Worm (Caenorhabditis elegans) whole organism, mixed stage, embryonic: ENCODE data around the gene tebp-1.

Experiments used
- blmp-1 ChIP-seq: fragments of 150-350 bp; optimal IDR thresholded peaks from 2 replicates; lab custom pipeline; 2014; ENCODE audit warnings: missing biosample characterization, missing genetic modification characterization
- ceh-43 ChIP-seq: fragments of 200-800 bp; sonication (Bioruptor generic); optimal IDR thresholded peaks from 2 replicates; lab custom pipeline; 2018; ENCODE audit warnings: mild to moderate bottlenecking, missing genetic modification characterization, moderate library complexity, missing compliant biosample characterization
- ceh-83 ChIP-seq: fragments of 200-800 bp; sonication (Bioruptor generic); optimal IDR thresholded peaks from 2 replicates; lab custom pipeline; 2018; ENCODE audit warnings: mild to moderate bottlenecking, missing genetic modification characterization, missing compliant biosample characterization
- elt-1 ChIP-seq: sonication (generic microtip); optimal IDR thresholded peaks from 2 replicates; lab custom pipeline; 2017; ENCODE audit warnings: missing genetic modification characterization, mild to moderate bottlenecking, missing compliant biosample characterization, antibody characterized with exemption, moderate library complexity, borderline replicate concordance; ENCODE audit not compliant: insufficient read depth
- elt-3 ChIP-seq: fragments of 150-350 bp; optimal IDR thresholded peaks from 2 replicates; lab custom pipeline; 2014; ENCODE audit warnings: missing biosample characterization, missing genetic modification characterization
- lin-13 ChIP-seq: fragments of 150-350 bp; optimal IDR thresholded peaks from 2 replicates; lab custom pipeline; 2014; ENCODE audit warnings: missing biosample characterization, missing genetic modification characterization
- mep-1 ChIP-seq: fragments of 150-350 bp; optimal IDR thresholded peaks from 2 replicates; lab custom pipeline; 2017; ENCODE audit warnings: missing biosample characterization, missing genetic modification reagents, missing genetic modification characterization, inconsistent platforms
- nhr-12 ChIP-seq: fragments of 150-350 bp; optimal IDR thresholded peaks from 2 replicates; lab custom pipeline; 2014; ENCODE audit warnings: missing biosample characterization, missing genetic modification characterization
- nhr-2 ChIP-seq: fragments of 150-350 bp; optimal IDR thresholded peaks from 2 replicates; lab custom pipeline; 2014; ENCODE audit warnings: missing biosample characterization, missing genetic modification characterization
- nhr-237 ChIP-seq: fragments of 150-350 bp; optimal IDR thresholded peaks from 2 replicates; lab custom pipeline; 2014; ENCODE audit warnings: missing biosample characterization, missing genetic modification characterization
- pha-4 ChIP-seq: fragments of 150-350 bp; optimal IDR thresholded peaks from 2 replicates; lab custom pipeline; 2018; ENCODE audit warnings: missing biosample characterization, missing genetic modification reagents, missing genetic modification characterization
- snpc-4 ChIP-seq: fragments of 150-350 bp; optimal IDR thresholded peaks from 2 replicates; lab custom pipeline; 2014; ENCODE audit warnings: missing biosample characterization, missing genetic modification characterization
- unc-39 ChIP-seq: fragments of 150-350 bp; optimal IDR thresholded peaks from 2 replicates; lab custom pipeline; 2014; ENCODE audit warnings: missing biosample characterization, missing genetic modification characterization
- unc-62 ChIP-seq: fragments of 150-350 bp; optimal IDR thresholded peaks from 2 replicates; lab custom pipeline; 2014; ENCODE audit warnings: missing biosample characterization, missing genetic modification reagents, missing genetic modification characterization

DNA sequence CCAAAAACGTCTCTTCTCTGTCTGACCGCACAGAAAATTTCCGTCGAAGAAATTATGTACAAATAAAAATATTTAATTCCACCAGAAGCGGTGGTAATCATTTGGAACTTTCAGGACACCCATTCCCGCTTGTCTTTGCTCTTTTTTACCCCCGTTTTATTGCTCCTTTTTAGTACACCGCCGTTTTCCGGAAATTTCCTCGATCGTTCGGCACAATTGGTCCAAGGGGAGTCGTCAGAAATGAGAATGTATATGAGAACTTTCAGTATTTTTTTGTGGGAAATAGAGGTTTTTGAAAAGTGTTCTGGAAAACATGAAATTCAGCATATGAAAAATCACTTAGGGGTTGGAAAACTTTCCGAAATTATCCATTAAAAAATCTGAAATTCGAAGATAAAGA, 19.0 kb downstream of the tebp-1 start:
- TF ChIP-seq nhr-237 (tag; lab: Kevin White, UChicago) (no peak), elt-3 (tag; lab: Kevin White, UChicago) (no peak), pha-4 (tag; lab: Kevin White, UChicago) (no peak), snpc-4 (no peak), nhr-2 (no peak), nhr-12 (tag; lab: Kevin White, UChicago) (no peak), ceh-43 (GFP tag; lab: Kevin White, UChicago) (no peak), unc-39 (tag; lab: Kevin White, UChicago) (no peak), ceh-83 (GFP tag; lab: Kevin White, UChicago) (no peak), elt-1 (tag; lab: Kevin White, UChicago) (no peak), unc-62 (GFP tag; lab: Kevin White, UChicago) (no peak), lin-13 (no peak), mep-1 (no peak), blmp-1 (tag; lab: Kevin White, UChicago) (no peak)
